Worm (Caenorhabditis elegans) whole organism, mixed stage, embryonic: ENCODE data around the gene atp-2.

ENCODE experiments used
- elt-1 ChIP-seq: sonication (generic microtip); optimal IDR thresholded peaks from 2 replicates; lab custom pipeline; 2017; ENCODE audit warnings: missing genetic modification characterization, mild to moderate bottlenecking, missing compliant biosample characterization, antibody characterized with exemption, moderate library complexity, borderline replicate concordance; ENCODE audit not compliant: insufficient read depth
- lin-13 ChIP-seq: fragments of 150-350 bp; optimal IDR thresholded peaks from 2 replicates; lab custom pipeline; 2014; ENCODE audit warnings: missing biosample characterization, missing genetic modification characterization
- nhr-12 ChIP-seq: fragments of 150-350 bp; optimal IDR thresholded peaks from 2 replicates; lab custom pipeline; 2014; ENCODE audit warnings: missing biosample characterization, missing genetic modification characterization
- nhr-28 ChIP-seq: fragments of 150-350 bp; optimal IDR thresholded peaks from 2 replicates; lab custom pipeline; 2014; ENCODE audit warnings: missing biosample characterization, missing genetic modification characterization
- snpc-4 ChIP-seq: fragments of 150-350 bp; optimal IDR thresholded peaks from 2 replicates; lab custom pipeline; 2014; ENCODE audit warnings: missing biosample characterization, missing genetic modification characterization
- unc-39 ChIP-seq: fragments of 150-350 bp; optimal IDR thresholded peaks from 2 replicates; lab custom pipeline; 2014; ENCODE audit warnings: missing biosample characterization, missing genetic modification characterization
- unc-62 ChIP-seq: fragments of 150-350 bp; optimal IDR thresholded peaks from 2 replicates; lab custom pipeline; 2014; ENCODE audit warnings: missing biosample characterization, missing genetic modification reagents, missing genetic modification characterization

- no peak for TF ChIP-seq lin-13 (tag; lab: Kevin White, UChicago)
- TF ChIP-seq unc-39 = no peak
- TF ChIP-seq unc-62 (GFP tag; lab: Kevin White, UChicago) = no peak
- TF ChIP-seq snpc-4 (tag; lab: Kevin White, UChicago) = no peak
- TF ChIP-seq elt-1 (tag; lab: Kevin White, UChicago) = no peak
- no peak for TF ChIP-seq nhr-28
- no peak for TF ChIP-seq nhr-12 (tag; lab: Kevin White, UChicago)
Observed at ce11 chrIII:5241854-5242253, 13.6 kb downstream of the atp-2 start.
